Worm (Caenorhabditis elegans) whole organism, young adult: Measurements from ENCODE around the gene swan-1.

Experiments used
- B0019.2 ChIP-seq: fragments of 200-800 bp; sonication (Bioruptor generic); conservative IDR thresholded peaks from 2 replicates; pipeline ENCODE4 v1.3.6; 2022; ENCODE audit warnings: missing genetic modification reagents, missing genetic modification characterization, missing compliant biosample characterization
- F37B4.10 ChIP-seq: fragments of 200-800 bp; sonication (Bioruptor generic); IDR thresholded peaks from 2 replicates; pipeline ENCODE4 v1.3.6; 2022; ENCODE audit warnings: missing genetic modification characterization, missing compliant biosample characterization
- F49E8.2 ChIP-seq: sonication (generic microtip); optimal IDR thresholded peaks from 3 replicates; lab custom pipeline; 2017; ENCODE audit warnings: missing genetic modification characterization, mild to moderate bottlenecking, missing compliant biosample characterization, antibody characterized with exemption, moderate library complexity; ENCODE audit not compliant: insufficient read depth
- F52B5.7 ChIP-seq: sonication (generic microtip); optimal IDR thresholded peaks from 2 replicates; lab custom pipeline; 2016; ENCODE audit warnings: mild to moderate bottlenecking, missing genetic modification characterization, missing compliant biosample characterization
- K11D2.4 ChIP-seq: fragments of 200-800 bp; sonication (Bioruptor generic); IDR thresholded peaks from 2 replicates; pipeline ENCODE4 v1.3.6; 2022; ENCODE audit warnings: missing genetic modification reagents, missing genetic modification characterization, missing compliant biosample characterization
- Y53F4B.3 ChIP-seq: fragments of 200-800 bp; sonication (Bioruptor generic); IDR thresholded peaks from 2 replicates; pipeline ENCODE4 v1.3.6; 2022; ENCODE audit warnings: missing genetic modification reagents, missing genetic modification characterization, missing compliant biosample characterization
- Y56A3A.18 ChIP-seq: fragments of 200-800 bp; sonication (Bioruptor generic); IDR thresholded peaks from 2 replicates; pipeline ENCODE4 v1.3.6; 2022; ENCODE audit warnings: missing genetic modification reagents, missing genetic modification characterization, missing compliant biosample characterization
- ZK185.1 ChIP-seq: sonication (generic microtip); optimal IDR thresholded peaks from 2 replicates; lab custom pipeline; 2016; ENCODE audit warnings: mild to moderate bottlenecking, missing genetic modification characterization, missing compliant biosample characterization; ENCODE audit not compliant: poor library complexity, severe bottlenecking
- aptf-2 ChIP-seq: fragments of 200-800 bp; sonication (Bioruptor generic); conservative IDR thresholded peaks from 2 replicates; pipeline ENCODE4 v1.3.6; 2022; ENCODE audit warnings: missing genetic modification reagents, missing genetic modification characterization, missing compliant biosample characterization
- bed-2 ChIP-seq: fragments of 200-800 bp; sonication (Bioruptor generic); IDR thresholded peaks from 2 replicates; pipeline ENCODE4 v1.3.6; 2022; ENCODE audit warnings: missing genetic modification reagents, missing genetic modification characterization, missing compliant biosample characterization
- ccch-3 ChIP-seq: fragments of 200-800 bp; sonication (Bioruptor generic); optimal IDR thresholded peaks from 2 replicates; lab custom pipeline; 2018; ENCODE audit warnings: mild to moderate bottlenecking, missing genetic modification characterization, missing compliant biosample characterization
- cebp-1 ChIP-seq, 2 experiments: fragments of 200-800 bp in 1 of 2; sonication (Bioruptor generic) in 1 of 2; sonication (generic microtip) in 1 of 2; IDR thresholded peaks in 1 of 2; optimal IDR thresholded peaks in 1 of 2; 2 replicates each; pipeline versions ENCODE4 v1.3.6 to Lab custom; 2017 to 2022; ENCODE audit warnings: missing compliant biosample characterization in 2 of 2, missing genetic modification characterization in 2 of 2, mild to moderate bottlenecking in 1 of 2, missing genetic modification reagents in 1 of 2, moderate library complexity in 1 of 2
- ceh-100 ChIP-seq: fragments of 200-800 bp; sonication (Bioruptor generic); IDR thresholded peaks from 2 replicates; pipeline ENCODE4 v1.3.6; 2022; ENCODE audit warnings: missing genetic modification reagents, missing genetic modification characterization, missing compliant biosample characterization
- ceh-27 ChIP-seq: fragments of 200-800 bp; sonication (Bioruptor generic); optimal IDR thresholded peaks from 2 replicates; lab custom pipeline; 2018; ENCODE audit warnings: mild to moderate bottlenecking, missing genetic modification characterization, moderate library complexity, missing compliant biosample characterization
- ceh-91 ChIP-seq: fragments of 200-800 bp; sonication (Bioruptor generic); IDR thresholded peaks from 2 replicates; pipeline ENCODE4 v1.3.6; 2022; ENCODE audit warnings: missing genetic modification reagents, missing genetic modification characterization, missing compliant biosample characterization
- chd-7 ChIP-seq: sonication (generic microtip); optimal IDR thresholded peaks from 2 replicates; lab custom pipeline; 2016; ENCODE audit warnings: mild to moderate bottlenecking, missing genetic modification characterization, moderate library complexity, missing compliant biosample characterization
- dox-1 ChIP-seq: fragments of 200-800 bp; sonication (Bioruptor generic); IDR thresholded peaks from 2 replicates; pipeline ENCODE4 v1.3.6; 2022; ENCODE audit warnings: missing genetic modification reagents, missing genetic modification characterization, missing compliant biosample characterization
- hmg-20 ChIP-seq: fragments of 200-800 bp; sonication (Bioruptor generic); IDR thresholded peaks from 2 replicates; pipeline ENCODE4 v1.3.6; 2022; ENCODE audit warnings: missing genetic modification reagents, missing genetic modification characterization, missing compliant biosample characterization
- let-607 ChIP-seq, 2 experiments: fragments of 200-800 bp in 1 of 2; sonication (Bioruptor generic) in 1 of 2; sonication (generic microtip) in 1 of 2; optimal IDR thresholded peaks; 2 replicates each; lab custom pipeline; 2016 to 2018; ENCODE audit warnings: mild to moderate bottlenecking in 2 of 2, missing compliant biosample characterization in 2 of 2, missing genetic modification characterization in 2 of 2, moderate library complexity in 2 of 2, missing genotype in 1 of 2
- lin-35 ChIP-seq, 3 experiments: fragments of 150-350 bp in 2 of 3; sonication (generic microtip) in 1 of 3; optimal IDR thresholded peaks; 2 replicates each; lab custom pipeline; 2014 to 2018; ENCODE audit warnings: missing biosample characterization in 3 of 3, missing genetic modification characterization in 3 of 3, missing genetic modification reagents in 3 of 3
- lin-54 ChIP-seq: fragments of 200-800 bp; sonication (Bioruptor generic); optimal IDR thresholded peaks from 2 replicates; lab custom pipeline; 2018; ENCODE audit warnings: mild to moderate bottlenecking, missing genetic modification characterization, missing compliant biosample characterization
- lir-1 ChIP-seq: fragments of 200-800 bp; sonication (Bioruptor generic); conservative IDR thresholded peaks from 2 replicates; pipeline ENCODE4 v1.3.6; 2022; ENCODE audit warnings: missing genetic modification reagents, missing genetic modification characterization, missing compliant biosample characterization
- lsl-1 ChIP-seq: fragments of 200-800 bp; sonication (Bioruptor generic); optimal IDR thresholded peaks from 2 replicates; lab custom pipeline; 2018; ENCODE audit warnings: mild to moderate bottlenecking, missing genetic modification characterization, moderate library complexity, missing compliant biosample characterization
- lsy-27 ChIP-seq: sonication (generic microtip); optimal IDR thresholded peaks from 2 replicates; lab custom pipeline; 2017; ENCODE audit warnings: missing genetic modification characterization, mild to moderate bottlenecking, missing compliant biosample characterization, antibody characterized with exemption, missing genotype, borderline replicate concordance; ENCODE audit not compliant: insufficient read depth
- madf-10 ChIP-seq: sonication (generic microtip); optimal IDR thresholded peaks from 2 replicates; lab custom pipeline; 2016; ENCODE audit warnings: mild to moderate bottlenecking, missing genetic modification characterization, missing compliant biosample characterization
- mxl-1 ChIP-seq: sonication (generic microtip); optimal IDR thresholded peaks from 2 replicates; lab custom pipeline; 2016; ENCODE audit warnings: missing genetic modification characterization, missing compliant biosample characterization
- nhr-80 ChIP-seq: sonication (generic microtip); optimal IDR thresholded peaks from 2 replicates; lab custom pipeline; 2016; ENCODE audit warnings: missing genetic modification characterization, missing compliant biosample characterization
- rcor-1 ChIP-seq: fragments of 200-800 bp; sonication (Bioruptor generic); IDR thresholded peaks from 2 replicates; pipeline ENCODE4 v1.3.6; 2022; ENCODE audit warnings: missing genetic modification reagents, missing genetic modification characterization, missing compliant biosample characterization
- repo-1 ChIP-seq: sonication (generic microtip); optimal IDR thresholded peaks from 2 replicates; lab custom pipeline; 2017; ENCODE audit warnings: mild to moderate bottlenecking, missing genetic modification characterization, missing compliant biosample characterization
- rpc-1 ChIP-seq, 2 experiments: fragments of 150-350 bp in 1 of 2; sonication (generic microtip) in 1 of 2; optimal IDR thresholded peaks; 2 replicates each; lab custom pipeline; 2014 to 2018; ENCODE audit warnings: missing biosample characterization in 1 of 2, missing genetic modification characterization in 1 of 2, missing genetic modification reagents in 1 of 2, missing genotype in 1 of 2
- sea-2 ChIP-seq: fragments of 200-800 bp; sonication (Bioruptor generic); IDR thresholded peaks from 2 replicates; pipeline ENCODE4 v1.3.6; 2022; ENCODE audit warnings: missing genetic modification characterization, missing compliant biosample characterization
- snpc-3.4 ChIP-seq: sonication (generic microtip); optimal IDR thresholded peaks from 2 replicates; lab custom pipeline; 2017; ENCODE audit warnings: missing genetic modification characterization, mild to moderate bottlenecking, missing compliant biosample characterization, antibody characterized with exemption, moderate library complexity, missing genotype, missing genetic modification reagents
- tbx-9 ChIP-seq: sonication (generic microtip); optimal IDR thresholded peaks from 2 replicates; lab custom pipeline; 2016; ENCODE audit warnings: borderline replicate concordance, missing genetic modification characterization, inconsistent platforms, missing compliant biosample characterization
- unc-130 ChIP-seq: sonication (generic microtip); optimal IDR thresholded peaks from 2 replicates; lab custom pipeline; 2016; ENCODE audit warnings: missing genetic modification reagents, missing genetic modification characterization, missing compliant biosample characterization
- unc-62 ChIP-seq: fragments of 150-350 bp; optimal IDR thresholded peaks from 2 replicates; lab custom pipeline; 2014; ENCODE audit warnings: missing biosample characterization, missing genetic modification reagents, missing genetic modification characterization
- zfh-2 ChIP-seq: fragments of 200-800 bp; sonication (Bioruptor generic); conservative IDR thresholded peaks from 2 replicates; pipeline ENCODE4 v1.3.6; 2022; ENCODE audit warnings: missing genetic modification reagents, missing genetic modification characterization, missing compliant biosample characterization
- zim-3 ChIP-seq: sonication (generic microtip); optimal IDR thresholded peaks from 2 replicates; lab custom pipeline; 2017; ENCODE audit warnings: mild to moderate bottlenecking, missing genetic modification characterization, moderate library complexity, missing compliant biosample characterization
- ztf-25 ChIP-seq: fragments of 200-800 bp; sonication (Bioruptor generic); IDR thresholded peaks from 2 replicates; pipeline ENCODE4 v1.3.6; 2022; ENCODE audit warnings: missing genetic modification reagents, missing genetic modification characterization, missing compliant biosample characterization
- ztf-28 ChIP-seq: fragments of 200-800 bp; sonication (Bioruptor generic); IDR thresholded peaks from 2 replicates; pipeline ENCODE4 v1.3.6; 2022; ENCODE audit warnings: missing genetic modification reagents, missing genetic modification characterization, missing compliant biosample characterization
- ztf-3 ChIP-seq: fragments of 200-800 bp; sonication (Bioruptor generic); optimal IDR thresholded peaks from 2 replicates; lab custom pipeline; 2018; ENCODE audit warnings: mild to moderate bottlenecking, missing genetic modification characterization, missing compliant biosample characterization

swan-1 gene

DNA sequence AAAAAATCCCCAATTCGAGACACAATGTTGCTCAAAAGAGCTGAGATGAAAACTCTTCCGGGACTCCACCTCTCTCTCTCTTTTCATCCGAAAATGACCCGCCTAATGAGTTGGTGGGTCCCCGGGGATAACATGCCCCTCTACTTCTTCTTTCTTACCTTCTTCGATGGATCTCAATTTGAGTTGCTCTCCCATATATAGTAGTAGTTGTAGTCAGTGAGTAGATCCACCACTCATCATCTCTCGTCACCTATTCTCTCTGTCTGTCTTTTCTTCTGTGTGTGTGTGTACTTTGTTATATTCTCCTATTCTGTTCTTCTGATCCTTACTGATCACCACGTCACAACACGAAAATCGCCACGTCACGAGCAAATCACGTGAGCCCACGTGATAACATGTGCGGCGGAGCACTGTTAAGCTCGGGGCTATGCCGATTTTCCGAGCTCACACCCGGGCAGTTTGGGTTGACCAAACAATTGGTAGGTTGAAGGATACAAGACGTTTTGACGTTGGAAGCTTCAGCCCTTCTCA lies 10.7 kb downstream of the swan-1 start, which contains the start of gene twk-32 (continued):
- no peak for TF ChIP-seq lir-1 (GFP tag; lab: Robert Waterston, UW)
- no peak for TF ChIP-seq ceh-100
- TF ChIP-seq ztf-3 (GFP tag; lab: Kevin White, UChicago): no peak
- TF ChIP-seq lsy-27: no peak
- TF ChIP-seq lsl-1 (GFP tag; lab: Kevin White, UChicago): no peak
- TF ChIP-seq ceh-27 (GFP tag; lab: Kevin White, UChicago): no peak
- no peak for TF ChIP-seq zim-3
- no peak for TF ChIP-seq ZK185.1
- TF ChIP-seq chd-7: peak; percentile 31
- no peak for TF ChIP-seq nhr-80 (tag; lab: Kevin White, UChicago)
- TF ChIP-seq Y53F4B.3 (GFP tag; lab: Robert Waterston, UW): no peak
- TF ChIP-seq dox-1 (GFP tag; lab: Robert Waterston, UW): peak; percentile 31; the same call in 1 of the 2 replicates
- TF ChIP-seq unc-130 (GFP tag; lab: Kevin White, UChicago): no peak
- no peak for TF ChIP-seq mxl-1 (tag; lab: Kevin White, UChicago)
- TF ChIP-seq unc-62 (GFP tag; lab: Kevin White, UChicago): no peak
- TF ChIP-seq F49E8.2 (tag; lab: Kevin White, UChicago): no peak
- TF ChIP-seq zfh-2 (GFP tag; lab: Robert Waterston, UW): no peak
- no peak for TF ChIP-seq ztf-28 (GFP tag; lab: Robert Waterston, UW)
- TF ChIP-seq lin-35 (GFP tag; optimal IDR thresholded peaks at IDR 0.05; lab: Kevin White, UChicago): no peak
- no peak for TF ChIP-seq sea-2 (GFP tag; lab: Robert Waterston, UW)
- no peak for TF ChIP-seq F37B4.10 (GFP tag; lab: Robert Waterston, UW)
- TF ChIP-seq let-607 (tag; optimal IDR thresholded peaks at IDR 0.05; lab: Kevin White, UChicago): no peak
- no peak for TF ChIP-seq tbx-9 (tag; lab: Kevin White, UChicago)
- no peak for TF ChIP-seq hmg-20 (GFP tag; lab: Robert Waterston, UW)
- no peak for TF ChIP-seq aptf-2 (GFP tag; lab: Robert Waterston, UW)
- TF ChIP-seq B0019.2 (GFP tag; lab: Robert Waterston, UW): no peak

DNA sequence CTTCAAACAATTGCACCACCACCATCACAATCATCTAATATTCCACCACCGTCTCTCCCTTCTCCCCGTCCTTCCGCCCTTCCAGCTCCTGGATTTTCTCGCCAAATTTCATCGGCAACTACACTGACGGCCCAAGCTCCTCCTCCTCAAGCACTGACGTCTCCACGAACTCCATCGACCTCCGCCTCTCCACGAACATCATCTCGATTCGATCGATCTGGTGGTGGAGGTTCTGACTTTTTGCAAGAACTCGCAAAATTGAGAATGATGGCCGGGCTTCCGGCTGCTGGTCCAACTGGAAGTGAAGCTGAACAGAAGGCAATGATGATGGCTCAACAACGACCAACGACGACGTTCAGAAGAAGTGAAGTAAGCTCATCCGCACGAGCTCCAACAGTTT lies 13.0 kb downstream of the swan-1 start:
- TF ChIP-seq dox-1 (GFP tag; lab: Robert Waterston, UW): 0 out of 2 replicates have a peak, but pooled peaks have one; percentile 38
- no peak for TF ChIP-seq rcor-1 (GFP tag; lab: Robert Waterston, UW)
- TF ChIP-seq zfh-2 (GFP tag; lab: Robert Waterston, UW): peak; percentile 72
- no peak for TF ChIP-seq hmg-20 (GFP tag; lab: Robert Waterston, UW)

DNA sequence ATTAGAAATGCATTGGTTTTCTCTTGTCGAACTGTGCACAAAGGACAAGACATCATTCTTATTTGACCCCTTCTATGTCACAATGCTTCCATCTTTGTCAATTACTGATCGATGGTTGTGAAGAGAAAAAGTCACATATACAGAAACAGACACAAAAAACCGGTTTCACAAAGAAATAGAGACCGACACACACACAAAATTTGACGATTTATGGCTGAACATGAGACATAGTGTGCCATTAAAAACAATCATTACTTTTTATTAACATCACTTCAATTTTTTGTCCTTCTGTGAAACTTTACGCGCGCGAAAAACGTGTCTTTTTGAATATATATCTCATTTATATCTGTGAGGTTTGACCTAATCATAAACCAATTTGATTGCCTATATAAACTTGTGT lies 16.5 kb downstream of the swan-1 start:
- no peak for TF ChIP-seq zfh-2 (GFP tag; lab: Robert Waterston, UW)
- TF ChIP-seq tbx-9 (tag; lab: Kevin White, UChicago): no peak
- TF ChIP-seq rpc-1 (optimal IDR thresholded peaks at IDR 0.05; lab: Kevin White, UChicago): no peak
- TF ChIP-seq rpc-1 (tag; optimal IDR thresholded peaks at IDR 0.05; lab: Kevin White, UChicago): no peak
- TF ChIP-seq snpc-3.4 (tag; lab: Kevin White, UChicago): no peak
- TF ChIP-seq ccch-3 (GFP tag; lab: Kevin White, UChicago): no peak
- TF ChIP-seq Y56A3A.18 (GFP tag; lab: Robert Waterston, UW): no peak
- TF ChIP-seq lir-1 (GFP tag; lab: Robert Waterston, UW): no peak
- no peak for TF ChIP-seq ceh-91 (GFP tag; lab: Robert Waterston, UW)
- no peak for TF ChIP-seq F52B5.7 (tag; lab: Kevin White, UChicago)
- TF ChIP-seq madf-10 (tag; lab: Kevin White, UChicago): no peak
- no peak for TF ChIP-seq bed-2 (GFP tag; lab: Robert Waterston, UW)
- TF ChIP-seq repo-1 (tag; lab: Kevin White, UChicago): no peak
- TF ChIP-seq K11D2.4 (GFP tag; lab: Robert Waterston, UW): no peak
- no peak for TF ChIP-seq ztf-25
- TF ChIP-seq lin-54 (GFP tag; lab: Kevin White, UChicago): no peak
- no peak for TF ChIP-seq Y53F4B.3 (GFP tag; lab: Robert Waterston, UW)
- TF ChIP-seq cebp-1 (GFP tag; IDR thresholded peaks at IDR 0.05; lab: Robert Waterston, UW): no peak
- TF ChIP-seq cebp-1 (tag; optimal IDR thresholded peaks at IDR 0.05; lab: Kevin White, UChicago): no peak
